Worm (Caenorhabditis elegans) whole organism, mixed stage, embryonic: Measurements from ENCODE around the gene T07D1.3.

ENCODE experiments used
- ces-1 ChIP-seq: fragments of 150-350 bp; optimal IDR thresholded peaks from 2 replicates; lab custom pipeline; 2014; ENCODE audit warnings: missing biosample characterization, missing genetic modification reagents, missing genetic modification characterization
- drap-1 ChIP-seq: fragments of 200-800 bp; sonication (Bioruptor generic); optimal IDR thresholded peaks from 3 replicates; lab custom pipeline; 2018; ENCODE audit warnings: mild to moderate bottlenecking, missing genetic modification characterization, missing compliant biosample characterization
- pha-4 ChIP-seq: fragments of 150-350 bp; optimal IDR thresholded peaks from 2 replicates; lab custom pipeline; 2018; ENCODE audit warnings: missing biosample characterization, missing genetic modification reagents, missing genetic modification characterization
- sem-2 ChIP-seq: fragments of 200-800 bp; sonication (Bioruptor generic); optimal IDR thresholded peaks from 2 replicates; lab custom pipeline; 2018; ENCODE audit warnings: mild to moderate bottlenecking, missing genetic modification characterization, missing compliant biosample characterization
- snpc-4 ChIP-seq: fragments of 150-350 bp; optimal IDR thresholded peaks from 2 replicates; lab custom pipeline; 2014; ENCODE audit warnings: missing biosample characterization, missing genetic modification characterization
- unc-62 ChIP-seq: fragments of 150-350 bp; optimal IDR thresholded peaks from 2 replicates; lab custom pipeline; 2014; ENCODE audit warnings: missing biosample characterization, missing genetic modification reagents, missing genetic modification characterization

- no peak for TF ChIP-seq drap-1
- no peak for TF ChIP-seq pha-4 (tag; lab: Kevin White, UChicago)
- no peak for TF ChIP-seq unc-62 (GFP tag; lab: Kevin White, UChicago)
- TF ChIP-seq ces-1 (GFP tag; lab: Kevin White, UChicago): no peak
- TF ChIP-seq snpc-4: no peak
- TF ChIP-seq sem-2 (GFP tag; lab: Kevin White, UChicago): no peak
Observed at ce11 chrX:2473618-2474017, 30.4 kb upstream of the T07D1.3 start, which contains the start of gene R04B3.2.
